Fruit fly (Drosophila melanogaster) whole organism, prepupa: ENCODE results near the gene CG7523.

Experiments used
- Blimp-1 ChIP-seq: fragments of 200-800 bp; sonication (Bioruptor generic); optimal IDR thresholded peaks from 3 replicates; lab custom pipeline; 2017; ENCODE audit warnings: missing biosample characterization, missing genetic modification characterization, mild to moderate bottlenecking, moderate library complexity, missing genetic modification reagents
- CG10631 ChIP-seq: fragments of 200-800 bp; sonication (Bioruptor generic); optimal IDR thresholded peaks from 2 replicates; lab custom pipeline; 2016; ENCODE audit warnings: missing biosample characterization, missing genetic modification characterization
- CG10669 ChIP-seq: fragments of 200-800 bp; sonication (Bioruptor generic); optimal IDR thresholded peaks from 3 replicates; lab custom pipeline; 2018; ENCODE audit warnings: missing biosample characterization, mild to moderate bottlenecking, missing genetic modification characterization, moderate library complexity
- CG11294 ChIP-seq: fragments of 200-800 bp; sonication (Bioruptor generic); IDR thresholded peaks from 2 replicates; pipeline ENCODE4 v1.3.6; 2022; ENCODE audit warnings: missing biosample characterization, missing genetic modification characterization
- CG11762 ChIP-seq: fragments of 200-800 bp; sonication (Bioruptor generic); optimal IDR thresholded peaks from 3 replicates; lab custom pipeline; 2016; ENCODE audit warnings: missing biosample characterization, missing genetic modification characterization; ENCODE audit not compliant: insufficient read depth
- CG11902 ChIP-seq: fragments of 200-800 bp; sonication (Bioruptor generic); optimal IDR thresholded peaks from 3 replicates; lab custom pipeline; 2016; ENCODE audit warnings: missing biosample characterization, missing genetic modification characterization
- CG15336 ChIP-seq: fragments of 200-800 bp; sonication (Bioruptor generic); IDR thresholded peaks from 2 replicates; pipeline ENCODE4 v1.3.6; 2022; ENCODE audit warnings: missing biosample characterization, missing genetic modification characterization
- CG3032 ChIP-seq: fragments of 200-800 bp; optimal IDR thresholded peaks from 2 replicates; lab custom pipeline; 2019; ENCODE audit warnings: missing biosample characterization, mild to moderate bottlenecking, missing genetic modification characterization, moderate library complexity
- CG32006 ChIP-seq: fragments of 200-800 bp; sonication (Bioruptor generic); optimal IDR thresholded peaks from 3 replicates; lab custom pipeline; 2017; ENCODE audit warnings: missing biosample characterization, mild to moderate bottlenecking, missing genetic modification characterization
- CG34406 ChIP-seq: fragments of 200-800 bp; sonication (Bioruptor generic); optimal IDR thresholded peaks from 3 replicates; lab custom pipeline; 2016; ENCODE audit warnings: missing biosample characterization, missing genetic modification characterization
- CG6163 ChIP-seq: fragments of 200-800 bp; sonication (Bioruptor generic); IDR thresholded peaks from 3 replicates; pipeline ENCODE4 v1.3.6; 2022; ENCODE audit warnings: missing biosample characterization, missing genetic modification characterization
- CG6276 ChIP-seq: fragments of 200-800 bp; sonication (Bioruptor generic); optimal IDR thresholded peaks from 2 replicates; lab custom pipeline; 2017; ENCODE audit warnings: missing biosample characterization, mild to moderate bottlenecking, missing genetic modification characterization
- CG6792 ChIP-seq: fragments of 200-800 bp; sonication (Bioruptor generic); optimal IDR thresholded peaks from 3 replicates; lab custom pipeline; 2016; ENCODE audit warnings: missing biosample characterization, missing genetic modification characterization
- CG6854 ChIP-seq: fragments of 200-800 bp; sonication (Bioruptor generic); optimal IDR thresholded peaks from 2 replicates; lab custom pipeline; 2017; ENCODE audit warnings: missing biosample characterization, mild to moderate bottlenecking, missing genetic modification characterization
- CG8319 ChIP-seq: fragments of 200-800 bp; sonication (Bioruptor generic); optimal IDR thresholded peaks from 3 replicates; lab custom pipeline; 2016; ENCODE audit warnings: missing biosample characterization, missing genetic modification characterization
- CG8632 ChIP-seq: fragments of 200-800 bp; sonication (Bioruptor generic); optimal IDR thresholded peaks from 3 replicates; lab custom pipeline; 2016; ENCODE audit warnings: missing biosample characterization, missing genetic modification characterization
- CG9139 ChIP-seq: fragments of 200-800 bp; sonication (Bioruptor generic); optimal IDR thresholded peaks from 3 replicates; lab custom pipeline; 2017; ENCODE audit warnings: missing biosample characterization, mild to moderate bottlenecking, missing genetic modification characterization
- Eip78C ChIP-seq: fragments of 200-800 bp; sonication (Bioruptor generic); peaks from one replicate; lab custom pipeline; 2016; ENCODE audit warnings: missing biosample characterization, missing genetic modification characterization
- Ets96B ChIP-seq: fragments of 200-800 bp; optimal IDR thresholded peaks from 2 replicates; lab custom pipeline; 2019; ENCODE audit warnings: missing biosample characterization, mild to moderate bottlenecking, missing genetic modification characterization, moderate library complexity
- Gug ChIP-seq: fragments of 200-800 bp; sonication (Bioruptor generic); IDR thresholded peaks from 2 replicates; pipeline ENCODE4 v1.3.6; 2022; ENCODE audit warnings: missing biosample characterization, missing genetic modification characterization
- Hr38 ChIP-seq: sonication (Bioruptor generic); optimal IDR thresholded peaks from 2 replicates; lab custom pipeline; 2016; ENCODE audit warnings: missing biosample characterization, missing genetic modification characterization
- Hr4 ChIP-seq: fragments of 200-800 bp; sonication (Bioruptor generic); optimal IDR thresholded peaks from 3 replicates; lab custom pipeline; 2016; ENCODE audit warnings: missing biosample characterization, missing genetic modification characterization
- Lpt ChIP-seq: fragments of 200-800 bp; sonication (Bioruptor generic); optimal IDR thresholded peaks from 3 replicates; lab custom pipeline; 2016; ENCODE audit warnings: missing biosample characterization, missing genetic modification characterization
- Met ChIP-seq: fragments of 200-800 bp; sonication (Bioruptor generic); optimal IDR thresholded peaks from 3 replicates; lab custom pipeline; 2016; ENCODE audit warnings: missing biosample characterization, missing genetic modification characterization
- OdsH ChIP-seq: fragments of 200-800 bp; sonication (Bioruptor generic); optimal IDR thresholded peaks from 3 replicates; lab custom pipeline; 2016; ENCODE audit warnings: missing biosample characterization, missing genetic modification characterization
- Smox ChIP-seq: fragments of 200-800 bp; sonication (Bioruptor generic); optimal IDR thresholded peaks from 3 replicates; lab custom pipeline; 2016; ENCODE audit warnings: missing biosample characterization, missing genetic modification characterization
- Sox14 ChIP-seq: fragments of 200-800 bp; sonication (Bioruptor generic); optimal IDR thresholded peaks from 3 replicates; lab custom pipeline; 2016; ENCODE audit warnings: missing biosample characterization, missing genetic modification characterization
- cyc ChIP-seq: fragments of 200-800 bp; sonication (Bioruptor generic); optimal IDR thresholded peaks from 3 replicates; lab custom pipeline; 2016; ENCODE audit warnings: missing biosample characterization, missing genetic modification characterization
- dac ChIP-seq: fragments of 200-800 bp; sonication (Bioruptor generic); optimal IDR thresholded peaks from 2 replicates; lab custom pipeline; 2017; ENCODE audit warnings: missing biosample characterization, mild to moderate bottlenecking, missing genetic modification characterization
- dsx ChIP-seq: fragments of 200-800 bp; optimal IDR thresholded peaks from 3 replicates; lab custom pipeline; 2019; ENCODE audit warnings: missing biosample characterization, mild to moderate bottlenecking, missing genetic modification characterization, moderate library complexity; ENCODE audit not compliant: poor library complexity, severe bottlenecking
- esn ChIP-seq: fragments of 200-800 bp; sonication (Bioruptor generic); optimal IDR thresholded peaks from 2 replicates; lab custom pipeline; 2016; ENCODE audit warnings: missing biosample characterization, mild to moderate bottlenecking, missing genetic modification characterization, moderate library complexity
- fd59A ChIP-seq: fragments of 200-800 bp; sonication (Bioruptor generic); optimal IDR thresholded peaks from 2 replicates; lab custom pipeline; 2017; ENCODE audit warnings: missing biosample characterization, mild to moderate bottlenecking, missing genetic modification characterization, missing genetic modification reagents
- fd85E ChIP-seq: fragments of 200-800 bp; sonication (Bioruptor generic); optimal IDR thresholded peaks from 3 replicates; lab custom pipeline; 2016; ENCODE audit warnings: missing biosample characterization, missing genetic modification characterization
- fkh ChIP-seq: fragments of 200-800 bp; sonication (Bioruptor generic); optimal IDR thresholded peaks from 3 replicates; lab custom pipeline; 2017; ENCODE audit warnings: missing biosample characterization, mild to moderate bottlenecking, missing genetic modification characterization, moderate library complexity
- lz ChIP-seq: fragments of 200-800 bp; sonication (Bioruptor generic); optimal IDR thresholded peaks from 3 replicates; lab custom pipeline; 2016; ENCODE audit warnings: missing biosample characterization, missing genetic modification characterization
- net ChIP-seq: fragments of 200-800 bp; sonication (Bioruptor generic); optimal IDR thresholded peaks from 3 replicates; lab custom pipeline; 2016; ENCODE audit warnings: missing biosample characterization, missing genetic modification characterization
- pdm3 ChIP-seq: fragments of 200-800 bp; sonication (Bioruptor generic); optimal IDR thresholded peaks from 3 replicates; lab custom pipeline; 2016; ENCODE audit warnings: missing biosample characterization, missing genetic modification characterization
- salr ChIP-seq, 2 experiments: fragments of 200-800 bp; sonication (Bioruptor generic); optimal IDR thresholded peaks; 3 replicates each; lab custom pipeline; 2016 to 2018; ENCODE audit warnings: missing biosample characterization in 2 of 2, missing genetic modification characterization in 2 of 2, mild to moderate bottlenecking in 1 of 2
- spab ChIP-seq: fragments of 200-800 bp; sonication (Bioruptor generic); optimal IDR thresholded peaks from 2 replicates; lab custom pipeline; 2017; ENCODE audit warnings: missing biosample characterization, mild to moderate bottlenecking, missing genetic modification characterization, missing genetic modification reagents
- svp ChIP-seq: fragments of 200-800 bp; sonication (Bioruptor generic); peaks from one replicate; lab custom pipeline; 2016; ENCODE audit warnings: missing biosample characterization, missing genetic modification characterization
- topi ChIP-seq: fragments of 200-800 bp; sonication (Bioruptor generic); optimal IDR thresholded peaks from 3 replicates; lab custom pipeline; 2016; ENCODE audit warnings: missing biosample characterization, missing genetic modification characterization
- vri ChIP-seq: fragments of 200-800 bp; sonication (Bioruptor generic); optimal IDR thresholded peaks from 3 replicates; lab custom pipeline; 2016; ENCODE audit warnings: missing biosample characterization, mild to moderate bottlenecking, missing genetic modification characterization

The CG7523 gene

DNA sequence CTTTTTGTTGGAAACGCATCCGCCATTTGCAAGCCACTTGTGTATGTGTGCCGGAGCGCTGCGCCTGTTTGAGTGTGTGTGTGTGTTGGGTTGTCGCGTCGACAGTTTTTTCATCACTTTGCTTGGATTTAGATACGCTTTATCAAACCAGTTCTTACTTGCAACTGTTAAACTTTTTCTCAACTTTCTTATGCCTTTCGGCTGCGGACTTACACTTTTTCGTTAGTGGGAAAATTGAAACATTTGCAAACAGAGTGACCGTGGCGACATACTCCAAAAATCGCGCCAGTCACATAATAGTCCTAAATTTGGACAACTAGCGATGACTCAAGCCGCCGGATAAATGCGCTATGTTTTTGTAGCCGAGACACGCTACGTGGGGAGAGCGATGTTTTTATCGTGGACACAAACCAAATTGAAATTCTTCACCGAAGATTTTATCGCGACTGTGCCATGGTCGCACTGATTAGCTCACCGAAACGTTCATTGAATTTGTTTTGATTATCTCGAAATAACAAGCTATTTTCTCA lies 11.6 kb upstream of the CG7523 start, which contains the start of the genes alt and CG7655:
TSS of gene alt (minus strand) at position 272 of the 530 bp plus-strand sequence.
TSS of gene CG7655 (plus strand) at position 426 of the 530 bp plus-strand sequence.
- TF ChIP-seq pdm3 (GFP tag; lab: Kevin White, UChicago) (no peak), Smox (GFP tag; lab: Kevin White, UChicago) (no peak), CG8319 (GFP tag; lab: Kevin White, UChicago) (no peak), Ets96B (tag; lab: Kevin White, UChicago) (no peak), fkh (GFP tag; lab: Kevin White, UChicago) (no peak), cyc (GFP tag; lab: Kevin White, UChicago) (no peak), CG6854 (GFP tag; lab: Kevin White, UChicago) (peak; percentile 18), CG10631 (GFP tag; lab: Kevin White, UChicago) (no peak), lz (GFP tag; lab: Kevin White, UChicago) (no peak), Sox14 (GFP tag; lab: Kevin White, UChicago) (peak; percentile 18), Eip78C (GFP tag; lab: Kevin White, UChicago) (peak; percentile 61), dsx (GFP tag; lab: Kevin White, UChicago) (peak; percentile 65), topi (GFP tag; lab: Kevin White, UChicago) (no peak), fd85E (GFP tag; lab: Kevin White, UChicago) (no peak), CG11902 (no peak), CG15336 (GFP tag; lab: Robert Waterston, UW) (no peak), Hr38 (GFP tag; lab: Kevin White, UChicago) (no peak), Gug (GFP tag; lab: Robert Waterston, UW) (no peak), esn (peak; percentile 11), CG6792 (GFP tag; lab: Kevin White, UChicago) (no peak), CG8632 (GFP tag; lab: Kevin White, UChicago) (no peak), CG34406 (no peak), CG11762 (no peak), net (GFP tag; lab: Kevin White, UChicago) (no peak)

DNA sequence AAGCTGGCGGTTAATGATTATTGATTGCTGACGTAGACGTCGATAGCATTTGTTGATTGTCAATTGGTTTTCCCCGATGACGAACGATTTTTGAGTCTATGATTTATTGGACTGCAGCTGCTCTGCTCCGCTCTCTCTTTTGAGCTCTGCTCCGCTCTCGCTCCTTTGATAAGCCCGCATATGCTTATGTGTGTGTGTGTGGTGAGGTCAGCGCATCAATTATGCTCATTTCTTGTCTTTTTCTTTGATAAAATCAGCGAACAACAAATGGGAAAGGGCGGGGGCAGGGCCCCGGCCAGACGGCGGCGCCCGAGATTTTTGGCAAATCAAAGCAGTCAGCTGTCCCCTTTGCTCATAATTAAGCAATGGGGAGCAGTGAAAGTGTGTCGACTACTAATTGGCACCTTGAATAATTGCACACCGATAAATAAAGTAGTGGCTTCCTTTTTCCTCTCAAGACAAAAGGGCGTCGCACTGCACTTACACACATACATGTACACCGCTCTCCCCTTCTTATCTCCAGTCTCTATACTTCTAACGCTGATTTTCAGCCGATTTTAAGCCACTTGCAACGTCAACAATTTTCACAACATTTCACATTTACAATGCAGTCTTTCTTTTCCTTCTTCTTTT lies 11.0 kb upstream of the CG7523 start:
- TF ChIP-seq Blimp-1 (GFP tag; lab: Kevin White, UChicago) (peak; percentile 26), Smox (GFP tag; lab: Kevin White, UChicago) (no peak)
- TF ChIP-seq, all 60 proteins: peak for 1

- TF ChIP-seq lz (GFP tag; lab: Kevin White, UChicago) = peak; percentile 56
- no peak for TF ChIP-seq CG11902
- no peak for TF ChIP-seq vri (GFP tag; lab: Kevin White, UChicago)
- TF ChIP-seq salr (GFP tag; optimal IDR thresholded peaks at IDR 0.05; lab: Kevin White, UChicago) = peak in 1 of 2 experiments; percentile 60
- no peak for TF ChIP-seq Blimp-1 (GFP tag; lab: Kevin White, UChicago)
- peak; percentile 51 for TF ChIP-seq CG34406
- no peak for TF ChIP-seq Gug (GFP tag; lab: Robert Waterston, UW)
- TF ChIP-seq CG32006 (GFP tag; lab: Kevin White, UChicago) = peak; percentile 80
- TF ChIP-seq pdm3 (GFP tag; lab: Kevin White, UChicago) = peak; percentile 48
- peak; percentile 53 for TF ChIP-seq OdsH
- TF ChIP-seq Met (GFP tag; lab: Kevin White, UChicago) = peak; percentile 68
- TF ChIP-seq dsx (GFP tag; lab: Kevin White, UChicago) = no peak
- no peak for TF ChIP-seq CG10669
- peak; percentile 64 for TF ChIP-seq Hr4 (GFP tag; lab: Kevin White, UChicago)
- peak; percentile 45 for TF ChIP-seq topi (GFP tag; lab: Kevin White, UChicago)
- TF ChIP-seq CG6792 (GFP tag; lab: Kevin White, UChicago) = peak; percentile 27
- TF ChIP-seq CG11294 = no peak
- TF ChIP-seq CG3032 (tag; lab: Kevin White, UChicago) = peak; percentile 11
- TF ChIP-seq net (GFP tag; lab: Kevin White, UChicago) = peak; percentile 53
- TF ChIP-seq CG6163 (GFP tag; lab: Robert Waterston, UW) = 0 out of 3 replicates have a peak, but pooled peaks have one; percentile 9
- no peak for TF ChIP-seq CG9139 (GFP tag; lab: Kevin White, UChicago)
- TF ChIP-seq svp (GFP tag; lab: Kevin White, UChicago) = peak; percentile 80
- TF ChIP-seq spab (GFP tag; lab: Kevin White, UChicago) = no peak
- TF ChIP-seq fd85E (GFP tag; lab: Kevin White, UChicago) = no peak
- TF ChIP-seq CG8319 (GFP tag; lab: Kevin White, UChicago) = no peak
- TF ChIP-seq Lpt (GFP tag; lab: Kevin White, UChicago) = peak; percentile 24
- TF ChIP-seq CG6276 (GFP tag; lab: Kevin White, UChicago) = no peak
- TF ChIP-seq CG15336 (GFP tag; lab: Robert Waterston, UW) = no peak; the same call in 1 of the 2 replicates
- peak; percentile 3 for TF ChIP-seq Ets96B (tag; lab: Kevin White, UChicago)
- TF ChIP-seq dac (GFP tag; lab: Kevin White, UChicago) = peak; percentile 40
- TF ChIP-seq CG10631 (GFP tag; lab: Kevin White, UChicago) = no peak
- no peak for TF ChIP-seq cyc (GFP tag; lab: Kevin White, UChicago)
- no peak for TF ChIP-seq fd59A (GFP tag; lab: Kevin White, UChicago)
Measured at dm6 chr3R:17680639-17681302, 10.1 kb upstream of the CG7523 start.
